Fruit fly (Drosophila melanogaster): Measurements from ENCODE around the gene aus.

The aus gene

dm6 chr3R:21269923-21270322 is 79.5 kb downstream of the aus start, which contains the start of the genes AP-2sigma and Idi:
Gene AP-2sigma (minus strand): TSS chr3R:21270075.
Gene Idi (plus strand): TSS chr3R:21270126.
- TF ChIP-seq CG17801 (GFP tag; optimal IDR thresholded peaks at IDR 0.05; ENCODE audit: partially characterized antibody) = peak; percentile 13

DNA sequence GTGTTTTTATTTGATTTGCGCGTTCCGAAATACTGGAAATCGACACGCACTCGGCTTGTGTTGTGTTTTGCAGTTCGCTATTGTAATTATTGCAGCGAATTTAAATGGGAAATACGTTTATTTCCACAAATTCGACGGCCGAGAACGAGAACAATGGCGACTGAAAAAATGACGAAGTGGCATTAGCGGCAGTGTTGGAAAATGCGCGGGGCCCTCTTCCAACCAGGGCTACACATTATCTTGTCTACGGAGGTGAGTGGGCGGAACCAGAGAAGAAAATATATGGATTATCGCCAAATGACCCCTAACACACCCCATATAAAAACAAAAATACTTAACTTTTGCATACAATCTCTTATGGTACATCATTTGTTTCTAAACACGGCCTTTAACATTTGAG is 80.5 kb downstream of the aus start, which contains the start of gene Rab1:
Gene Rab1 (minus strand): TSS at position 188 of the 400 bp plus-strand sequence.
- peak; percentile 49 for TF ChIP-seq CG17801 (GFP tag; optimal IDR thresholded peaks at IDR 0.05; ENCODE audit: partially characterized antibody)
